Worm (Caenorhabditis elegans): Measurements from ENCODE around the gene C01B10.9.

DNA sequence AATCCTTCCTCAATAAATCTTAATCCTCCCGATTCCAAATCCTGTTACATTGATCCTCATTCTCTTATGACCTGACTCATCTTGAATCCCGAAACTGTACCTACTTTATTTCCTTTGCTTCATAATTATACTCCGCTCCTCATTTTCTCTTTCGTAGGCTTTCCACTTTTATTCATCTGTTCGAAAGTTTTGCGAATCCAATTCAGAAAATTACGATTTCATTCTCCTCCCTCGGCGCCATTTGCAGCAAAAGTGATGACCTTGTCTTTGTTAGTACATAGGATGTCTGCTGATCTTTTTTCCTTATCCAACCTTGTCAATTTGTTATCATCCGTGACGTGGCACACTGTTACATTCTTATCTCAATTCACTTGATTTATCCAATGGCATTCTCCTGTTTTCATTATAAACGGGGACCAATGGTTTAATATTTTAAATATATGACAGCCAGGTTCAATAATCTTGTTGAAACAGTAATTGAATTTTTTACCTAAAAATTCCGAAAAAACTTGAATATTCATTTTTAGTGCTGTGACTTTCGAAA, 20.5 kb downstream of the C01B10.9 start:
- TF ChIP-seq mbf-1 (tag; optimal IDR thresholded peaks at IDR 0.05) (no peak), lsy-2 (tag; optimal IDR thresholded peaks at IDR 0.05) (no peak), Y55F3AM.14 (GFP tag; optimal IDR thresholded peaks at IDR 0.05) (no peak), snpc-4 (tag; optimal IDR thresholded peaks at IDR 0.05) (no peak), lin-13 (GFP tag; optimal IDR thresholded peaks at IDR 0.05) (no peak)
